Fruit fly (Drosophila melanogaster): ENCODE data around the gene CG12093.

Gene CG12093

dm6 chr3L:2766269-2767088 is 7.3 kb downstream of the CG12093 start, which contains the start of the genes Mrtf and Non2 (continued):
- peak; percentile 55 for TF ChIP-seq CG10267 (tag; optimal IDR thresholded peaks at IDR 0.05)
- peak; percentile 26 for TF ChIP-seq Nf-YB (GFP tag; optimal IDR thresholded peaks at IDR 0.05)
- peak; percentile 38 for TF ChIP-seq CG33557 (GFP tag; optimal IDR thresholded peaks at IDR 0.05)
- no peak for TF ChIP-seq CG31365 (tag; optimal IDR thresholded peaks at IDR 0.05)
- TF ChIP-seq Sox102F (GFP tag; optimal IDR thresholded peaks at IDR 0.05), result peak; percentile 41
- TF ChIP-seq ro (GFP tag; IDR thresholded peaks at IDR 0.05), result no peak
- peak; percentile 4 for TF ChIP-seq CG3995 (GFP tag; optimal IDR thresholded peaks at IDR 0.05)
- TF ChIP-seq CG31388 (GFP tag; optimal IDR thresholded peaks at IDR 0.05), result no peak
- no peak for TF ChIP-seq Ravus (GFP tag; IDR thresholded peaks at IDR 0.05)
- TF ChIP-seq tll (GFP tag; optimal IDR thresholded peaks at IDR 0.05), result no peak
- peak; percentile 50 for TF ChIP-seq Six4 (GFP tag; optimal IDR thresholded peaks at IDR 0.05)
- TF ChIP-seq fu2 (GFP tag; optimal IDR thresholded peaks at IDR 0.05), result peak; percentile 42
- no peak for TF ChIP-seq cas (GFP tag; IDR thresholded peaks at IDR 0.05)
- peak; percentile 52 for TF ChIP-seq Atf-2 (GFP tag; optimal IDR thresholded peaks at IDR 0.05)
- TF ChIP-seq CG14860 (GFP tag; IDR thresholded peaks at IDR 0.05; ENCODE audit: partially characterized antibody), result peak; percentile 73
- peak; percentile 2 for TF ChIP-seq Bdp1 (GFP tag; optimal IDR thresholded peaks at IDR 0.05)
- TF ChIP-seq Dip2 (GFP tag; IDR thresholded peaks at IDR 0.05), result no peak
- no peak for TF ChIP-seq CG17912 (GFP tag; optimal IDR thresholded peaks at IDR 0.05)
- no peak for TF ChIP-seq CG7928 (GFP tag; optimal IDR thresholded peaks at IDR 0.05)
- TF ChIP-seq ken (GFP tag; IDR thresholded peaks at IDR 0.05), result peak; percentile 69; the same call in 2 of the 3 replicates
- TF ChIP-seq CG9817 (tag; optimal IDR thresholded peaks at IDR 0.05), result peak; percentile 60
- peak; percentile 43 for TF ChIP-seq scrt (GFP tag; optimal IDR thresholded peaks at IDR 0.05)
- peak; percentile 91 for TF ChIP-seq Sry-δ (GFP tag; optimal IDR thresholded peaks at IDR 0.05)
- no peak for TF ChIP-seq CG11398 (GFP tag; optimal IDR thresholded peaks at IDR 0.05)
- TF ChIP-seq CG7556 (GFP tag; optimal IDR thresholded peaks at IDR 0.05), result peak; percentile 55
- no peak for TF ChIP-seq so (GFP tag; IDR thresholded peaks at IDR 0.05)
- peak; percentile 46 for TF ChIP-seq CG9609 (GFP tag; optimal IDR thresholded peaks at IDR 0.05)
- no peak for TF ChIP-seq nau (GFP tag; optimal IDR thresholded peaks at IDR 0.05)
- peak; percentile 49 to 76 for TF ChIP-seq Pdp1 (GFP tag; optimal IDR thresholded peaks at IDR 0.05)
- TF ChIP-seq CG1602 (GFP tag; optimal IDR thresholded peaks at IDR 0.05), result peak; percentile 69
- peak; percentile 33; the same call in 1 of the 2 replicates for TF ChIP-seq Nf-YA (GFP tag; IDR thresholded peaks at IDR 0.05)
- TF ChIP-seq NK7.1 (GFP tag; optimal IDR thresholded peaks at IDR 0.05), result no peak
- no peak for TF ChIP-seq HLHmδ (GFP tag; optimal IDR thresholded peaks at IDR 0.05)
- TF ChIP-seq CG4854 (GFP tag; optimal IDR thresholded peaks at IDR 0.05), result no peak
- TF ChIP-seq tx (GFP tag; optimal IDR thresholded peaks at IDR 0.05), result peak; percentile 23
- peak; percentile 14 for TF ChIP-seq CG18011 (GFP tag; optimal IDR thresholded peaks at IDR 0.05)
- peak; percentile 35; the same call in 1 of the 2 replicates for TF ChIP-seq chm (GFP tag; IDR thresholded peaks at IDR 0.05)
- peak; percentile 19 for TF ChIP-seq CTCF (GFP tag; optimal IDR thresholded peaks at IDR 0.05)
- peak; percentile 47 for TF ChIP-seq Camta (GFP tag; optimal IDR thresholded peaks at IDR 0.05)
- TF ChIP-seq da (GFP tag; optimal IDR thresholded peaks at IDR 0.05), result peak; percentile 32
- no peak for TF ChIP-seq CG3838 (GFP tag; optimal IDR thresholded peaks at IDR 0.05)
- TF ChIP-seq CG10274 (GFP tag; optimal IDR thresholded peaks at IDR 0.05), result peak; percentile 9
- peak; percentile 35 for TF ChIP-seq emc (GFP tag; optimal IDR thresholded peaks at IDR 0.05)
- TF ChIP-seq btn (GFP tag; optimal IDR thresholded peaks at IDR 0.05), result no peak
- TF ChIP-seq bowl (GFP tag; IDR thresholded peaks at IDR 0.05), result no peak
- TF ChIP-seq CG7357 (GFP tag; IDR thresholded peaks at IDR 0.05), result no peak; the same call in 2 of the 3 replicates
- 0 out of 2 replicates have a peak, but pooled peaks have one; percentile 14 for TF ChIP-seq CG11696 (GFP tag; IDR thresholded peaks at IDR 0.05)
- TF ChIP-seq gcm2 (GFP tag; optimal IDR thresholded peaks at IDR 0.05), result peak; percentile 18
- TF ChIP-seq CG13624 (GFP tag; optimal IDR thresholded peaks at IDR 0.05), result peak; percentile 48
